Worm (Caenorhabditis elegans): ENCODE results near the gene mboa-1.
A peak's percentile ranks its signal among the peaks of the same experiment; 100 is the strongest.

The mboa-1 gene

DNA sequence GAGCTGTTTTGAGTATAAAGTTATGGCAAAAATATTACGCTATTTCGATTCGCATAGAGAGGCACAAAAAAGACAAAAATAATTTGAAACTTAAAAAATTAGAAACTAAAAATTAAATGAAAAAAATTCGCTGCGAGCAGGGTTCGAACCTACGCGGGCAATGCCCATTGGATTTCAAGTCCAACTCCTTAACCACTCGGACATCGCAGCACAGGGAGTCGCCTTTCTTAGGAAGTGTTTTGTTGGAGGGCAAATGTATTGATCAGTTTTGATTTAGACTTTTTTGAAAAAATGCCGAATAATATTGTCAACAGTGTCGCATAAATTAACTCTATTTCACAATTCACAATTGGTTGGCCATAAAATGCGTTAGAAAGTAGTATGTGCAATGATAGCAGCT lies 11.9 kb downstream of the mboa-1 start:
- no peak for TF ChIP-seq ztf-4 (tag; optimal IDR thresholded peaks at IDR 0.05)
- TF ChIP-seq nfya-1 (tag; optimal IDR thresholded peaks at IDR 0.05; ENCODE audit: insufficient read depth), result peak; percentile 16
- peak; percentile 34 for TF ChIP-seq pqm-1 (tag; optimal IDR thresholded peaks at IDR 0.05)
- TF ChIP-seq nhr-23 (tag; optimal IDR thresholded peaks at IDR 0.05), result no peak
- TF ChIP-seq nhr-67 (tag; optimal IDR thresholded peaks at IDR 0.05), result no peak

DNA sequence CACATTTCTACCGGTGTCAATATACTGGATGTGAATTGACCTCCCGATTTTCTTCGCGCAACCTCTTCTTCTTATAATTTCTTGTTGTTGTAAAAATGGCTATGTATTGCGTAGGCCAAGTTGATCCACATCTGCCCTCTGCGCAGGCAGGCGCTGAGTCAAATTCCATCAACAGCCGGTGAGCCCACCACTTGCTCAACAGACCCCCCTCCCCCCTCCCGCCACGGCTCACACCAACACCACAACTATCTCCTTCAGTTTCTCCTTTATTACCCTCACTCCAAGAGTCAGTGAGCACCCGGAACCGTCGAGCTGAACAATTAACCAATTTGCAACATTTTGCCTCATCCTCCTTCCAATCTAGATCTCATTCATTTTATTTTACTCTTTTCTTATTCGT lies 13.7 kb downstream of the mboa-1 start:
- TF ChIP-seq jun-1 (tag; optimal IDR thresholded peaks at IDR 0.05), result no peak
- no peak for TF ChIP-seq lsy-12 (tag; optimal IDR thresholded peaks at IDR 0.05)
- no peak for TF ChIP-seq ceh-16 (tag; optimal IDR thresholded peaks at IDR 0.05)
- TF ChIP-seq lin-15B (tag; optimal IDR thresholded peaks at IDR 0.05), result no peak
- no peak for TF ChIP-seq nhr-237 (tag; optimal IDR thresholded peaks at IDR 0.05)
- no peak for TF ChIP-seq ztf-11 (tag; optimal IDR thresholded peaks at IDR 0.05)
- no peak for TF ChIP-seq nhr-23 (tag; optimal IDR thresholded peaks at IDR 0.05)
- no peak for TF ChIP-seq nhr-77 (tag; optimal IDR thresholded peaks at IDR 0.05)
- TF ChIP-seq eor-1 (tag; optimal IDR thresholded peaks at IDR 0.05), result no peak
- TF ChIP-seq skn-1 (tag; optimal IDR thresholded peaks at IDR 0.05), result no peak
- no peak for TF ChIP-seq nfya-1 (tag; optimal IDR thresholded peaks at IDR 0.05; ENCODE audit: insufficient read depth)
- TF ChIP-seq nhr-76 (tag; optimal IDR thresholded peaks at IDR 0.05), result no peak

DNA sequence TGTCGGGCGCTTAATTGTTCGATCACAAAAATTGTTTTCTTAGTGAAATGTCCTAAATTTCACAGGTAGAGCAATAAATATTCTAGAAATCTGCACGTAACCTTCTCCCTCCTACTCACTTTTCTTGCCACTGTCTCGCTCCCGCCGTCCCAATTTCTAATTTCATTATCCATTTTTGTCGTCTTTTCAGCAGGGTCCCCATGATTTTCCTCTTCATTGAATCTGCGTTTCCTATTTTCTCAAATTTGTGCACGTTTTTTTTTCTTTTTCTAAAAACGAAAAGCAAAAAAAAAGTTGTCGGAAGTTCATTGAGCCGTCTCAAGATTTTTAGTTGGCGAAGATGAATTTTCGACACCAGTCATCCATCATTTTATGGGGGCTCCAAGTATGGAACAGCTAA lies 15.8 kb downstream of the mboa-1 start:
- no peak for TF ChIP-seq egl-27 (tag; optimal IDR thresholded peaks at IDR 0.05)
- TF ChIP-seq lin-39 (tag; optimal IDR thresholded peaks at IDR 0.05), result peak; percentile 24

DNA sequence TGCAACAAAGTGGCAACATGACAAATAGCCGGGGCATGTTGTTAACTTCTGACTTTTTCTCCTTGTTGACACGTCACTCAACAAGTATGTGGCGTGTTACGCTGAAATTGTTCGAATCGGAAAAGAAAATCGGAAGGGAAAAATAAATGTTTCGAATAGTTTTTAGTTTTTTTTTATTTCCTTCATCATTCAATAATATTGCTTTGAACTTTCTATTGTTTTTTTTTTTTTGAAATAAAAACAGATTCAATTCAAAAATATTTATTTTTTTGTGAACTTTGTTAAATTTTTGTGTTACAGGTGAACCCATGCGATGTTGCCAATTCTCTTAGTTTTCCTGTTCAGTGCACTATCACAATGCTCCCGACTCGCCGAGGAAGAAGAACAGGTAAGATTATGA lies 19.0 kb downstream of the mboa-1 start, which contains the start of gene cpd-2:
TSS of gene cpd-2 (plus strand) at position 301 of the 400 bp plus-strand sequence.
- TF ChIP-seq lin-39 (tag; optimal IDR thresholded peaks at IDR 0.05) (peak; percentile 37), elt-2 (tag; optimal IDR thresholded peaks at IDR 0.05) (no peak)

DNA sequence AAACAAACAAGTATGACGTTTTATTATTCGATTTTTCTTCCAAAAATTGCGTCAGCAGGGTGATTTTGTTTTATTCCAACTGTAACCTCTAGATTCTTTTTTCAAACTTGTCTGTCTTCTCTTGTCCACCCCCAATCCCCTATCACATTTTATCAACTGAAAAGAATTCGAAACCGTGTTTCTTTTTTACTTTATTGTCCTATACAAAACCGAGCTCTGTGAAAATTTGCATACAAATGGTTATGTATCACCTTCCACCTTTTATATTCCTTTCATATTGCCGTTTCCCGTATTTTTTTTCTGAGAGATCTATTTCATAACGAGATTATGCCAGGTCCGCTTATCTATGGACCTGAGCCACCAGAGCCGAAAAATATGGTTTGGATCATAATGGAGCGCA lies 24.6 kb downstream of the mboa-1 start, which contains the start of gene T27A8.7:
TSS of gene T27A8.7 (plus strand) at position 301 of the 400 bp plus-strand sequence.
- TF ChIP-seq snpc-4 (tag; optimal IDR thresholded peaks at IDR 0.05) (no peak), ztf-4 (tag; optimal IDR thresholded peaks at IDR 0.05) (no peak), jun-1 (tag; optimal IDR thresholded peaks at IDR 0.05) (no peak), R02D3.7 (tag; optimal IDR thresholded peaks at IDR 0.05) (no peak), nhr-76 (tag; optimal IDR thresholded peaks at IDR 0.05) (no peak), nhr-237 (tag; optimal IDR thresholded peaks at IDR 0.05) (no peak), mdl-1 (tag; optimal IDR thresholded peaks at IDR 0.05) (no peak), nhr-28 (tag; optimal IDR thresholded peaks at IDR 0.05) (no peak), ZK546.5 (tag; optimal IDR thresholded peaks at IDR 0.05) (no peak), lin-15B (tag; optimal IDR thresholded peaks at IDR 0.05) (no peak), tbx-2 (tag; optimal IDR thresholded peaks at IDR 0.05) (no peak), nhr-23 (tag; optimal IDR thresholded peaks at IDR 0.05) (no peak), fos-1 (tag; optimal IDR thresholded peaks at IDR 0.05) (no peak), lsy-12 (tag; optimal IDR thresholded peaks at IDR 0.05) (no peak), nhr-77 (tag; optimal IDR thresholded peaks at IDR 0.05) (no peak)

DNA sequence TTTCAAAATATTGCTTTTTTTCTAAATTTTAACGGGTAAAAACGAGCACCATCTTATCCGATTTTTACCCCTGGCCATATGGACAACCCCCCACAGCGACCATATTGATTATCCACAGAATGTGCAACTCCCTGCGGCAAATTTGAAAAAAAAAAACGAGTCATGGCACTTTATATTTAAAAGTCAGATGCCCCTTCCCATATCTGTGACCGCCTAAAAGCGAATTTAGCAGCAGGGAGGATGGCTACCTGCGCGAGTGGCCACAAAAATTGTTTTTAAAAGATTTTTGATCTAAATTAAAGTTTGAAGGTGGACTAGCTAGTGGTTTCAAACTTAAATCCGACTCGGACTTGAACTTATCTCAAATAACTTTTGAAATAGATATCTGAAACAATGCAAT lies 25.8 kb downstream of the mboa-1 start:
- TF ChIP-seq ztf-11 (tag; optimal IDR thresholded peaks at IDR 0.05) (peak; percentile 50), lin-15B (tag; optimal IDR thresholded peaks at IDR 0.05) (peak; percentile 31), pha-4 (tag; optimal IDR thresholded peaks at IDR 0.05) (peak; percentile 98), nhr-76 (tag; optimal IDR thresholded peaks at IDR 0.05) (peak; percentile 82), aly-2 (tag; optimal IDR thresholded peaks at IDR 0.05) (peak; percentile 92), eor-1 (tag; optimal IDR thresholded peaks at IDR 0.05) (peak in 1 of 2 experiments; percentile 85), zag-1 (tag; optimal IDR thresholded peaks at IDR 0.05) (peak; percentile 92), egl-5 (tag; optimal IDR thresholded peaks at IDR 0.05) (peak; percentile 97), mdl-1 (tag; optimal IDR thresholded peaks at IDR 0.05) (peak; percentile 82), ztf-4 (tag; optimal IDR thresholded peaks at IDR 0.05) (peak; percentile 88), lin-39 (tag; optimal IDR thresholded peaks at IDR 0.05) (peak; percentile 99), ZK546.5 (tag; optimal IDR thresholded peaks at IDR 0.05) (peak; percentile 63), fkh-2 (tag; optimal IDR thresholded peaks at IDR 0.05) (peak; percentile 71), nhr-43 (tag; optimal IDR thresholded peaks at IDR 0.05; ENCODE audit: poor library complexity, severe bottlenecking) (peak; percentile 99), fos-1 (tag; optimal IDR thresholded peaks at IDR 0.05) (peak; percentile 91), egl-27 (tag; optimal IDR thresholded peaks at IDR 0.05) (peak; percentile 94), unc-62 (GFP tag; optimal IDR thresholded peaks at IDR 0.05) (peak; percentile 87), ceh-16 (tag; optimal IDR thresholded peaks at IDR 0.05) (peak; percentile 75), unc-39 (tag; optimal IDR thresholded peaks at IDR 0.05) (no peak), tbx-2 (tag; optimal IDR thresholded peaks at IDR 0.05) (peak; percentile 98), snpc-4 (tag; optimal IDR thresholded peaks at IDR 0.05) (peak; percentile 96), mml-1 (tag; optimal IDR thresholded peaks at IDR 0.05) (no peak), nhr-25 (tag; optimal IDR thresholded peaks at IDR 0.05) (peak; percentile 95), sea-2 (GFP tag; optimal IDR thresholded peaks at IDR 0.05) (no peak), R02D3.7 (tag; optimal IDR thresholded peaks at IDR 0.05) (peak; percentile 93), nhr-11 (tag; optimal IDR thresholded peaks at IDR 0.05) (peak; percentile 95), hmg-11 (tag; optimal IDR thresholded peaks at IDR 0.05) (peak; percentile 94), ceh-28 (tag; optimal IDR thresholded peaks at IDR 0.05) (peak; percentile 99), daf-12 (tag; optimal IDR thresholded peaks at IDR 0.05) (peak; percentile 90)
